Fruit fly (Drosophila melanogaster) whole organism, embryonic: ENCODE data around the gene aqz.

ENCODE experiments used
- ATbp ChIP-seq: fragments of 200-800 bp; sonication (Bioruptor generic); optimal IDR thresholded peaks from 2 replicates; lab custom pipeline; 2017; ENCODE audit warnings: missing biosample characterization, mild to moderate bottlenecking, missing genetic modification characterization, missing genetic modification reagents
- Antp ChIP-seq: fragments of 200-800 bp; sonication (Bioruptor generic); optimal IDR thresholded peaks from 3 replicates; lab custom pipeline; 2016; ENCODE audit warnings: missing biosample characterization, missing genetic modification characterization
- Atf6 ChIP-seq: fragments of 200-800 bp; sonication (Bioruptor generic); IDR thresholded peaks from 2 replicates; pipeline ENCODE4 v1.3.6; 2022; ENCODE audit warnings: missing biosample characterization, missing genetic modification characterization
- Blimp-1 ChIP-seq: fragments of 200-800 bp; sonication (Bioruptor generic); optimal IDR thresholded peaks from 3 replicates; lab custom pipeline; 2018; ENCODE audit warnings: missing biosample characterization, missing genetic modification characterization, mild to moderate bottlenecking, moderate library complexity, missing genetic modification reagents
- Bteb2 ChIP-seq: fragments of 200-800 bp; sonication (Bioruptor generic); optimal IDR thresholded peaks from 2 replicates; lab custom pipeline; 2016; ENCODE audit warnings: missing biosample characterization, missing genetic modification characterization
- CG11723 ChIP-seq: fragments of 200-800 bp; sonication (Bioruptor generic); optimal IDR thresholded peaks from 2 replicates; lab custom pipeline; 2017; ENCODE audit warnings: missing biosample characterization, mild to moderate bottlenecking, missing genetic modification characterization
- CG12942 ChIP-seq: fragments of 200-800 bp; sonication (Bioruptor generic); optimal IDR thresholded peaks from 3 replicates; lab custom pipeline; 2016; ENCODE audit warnings: missing biosample characterization, missing genetic modification characterization
- CG14860 ChIP-seq: fragments of 200-800 bp; sonication (Bioruptor generic); IDR thresholded peaks from 3 replicates; pipeline ENCODE4 v1.3.6; 2022; ENCODE audit warnings: missing biosample characterization, missing genetic modification characterization; ENCODE audit not compliant: partially characterized antibody
- CG14965 ChIP-seq: fragments of 200-800 bp; sonication (Bioruptor generic); optimal IDR thresholded peaks from 2 replicates; lab custom pipeline; 2016; ENCODE audit warnings: missing biosample characterization, missing genetic modification characterization, borderline replicate concordance
- CG30403 ChIP-seq: fragments of 200-800 bp; sonication (Bioruptor generic); optimal IDR thresholded peaks from 3 replicates; lab custom pipeline; 2016; ENCODE audit warnings: missing biosample characterization, missing genetic modification characterization
- CG3065 ChIP-seq: fragments of 200-800 bp; sonication (Bioruptor generic); optimal IDR thresholded peaks from 2 replicates; lab custom pipeline; 2016; ENCODE audit warnings: missing biosample characterization, missing genetic modification characterization
- CG31441 ChIP-seq: fragments of 200-800 bp; sonication (Bioruptor generic); IDR thresholded peaks from 2 replicates; pipeline ENCODE4 v1.3.6; 2022; ENCODE audit warnings: missing biosample characterization, missing genetic modification characterization
- CG3838 ChIP-seq: fragments of 200-800 bp; sonication (Bioruptor generic); optimal IDR thresholded peaks from 3 replicates; lab custom pipeline; 2016; ENCODE audit warnings: missing biosample characterization, missing genetic modification characterization
- CG4617 ChIP-seq: fragments of 200-800 bp; sonication (Bioruptor generic); optimal IDR thresholded peaks from 3 replicates; lab custom pipeline; 2016; ENCODE audit warnings: missing biosample characterization, missing genetic modification characterization, borderline replicate concordance
- CG6654 ChIP-seq: fragments of 200-800 bp; sonication (Bioruptor generic); optimal IDR thresholded peaks from 2 replicates; lab custom pipeline; 2017; ENCODE audit warnings: missing biosample characterization, mild to moderate bottlenecking, missing genetic modification characterization
- CG7357 ChIP-seq: fragments of 200-800 bp; sonication (Bioruptor generic); IDR thresholded peaks from 3 replicates; pipeline ENCODE4 v1.3.6; 2022; ENCODE audit warnings: missing biosample characterization, missing genetic modification characterization
- CG8388 ChIP-seq: fragments of 200-800 bp; sonication (Bioruptor generic); optimal IDR thresholded peaks from 2 replicates; lab custom pipeline; 2019; ENCODE audit warnings: missing biosample characterization, mild to moderate bottlenecking, missing genetic modification characterization, moderate library complexity
- CG9437 ChIP-seq: fragments of 200-800 bp; sonication (Bioruptor generic); optimal IDR thresholded peaks from 2 replicates; lab custom pipeline; 2018; ENCODE audit warnings: missing biosample characterization, mild to moderate bottlenecking, missing genetic modification characterization
- CG9817 ChIP-seq: fragments of 200-800 bp; sonication (Bioruptor generic); optimal IDR thresholded peaks from 2 replicates; lab custom pipeline; 2018; ENCODE audit warnings: missing biosample characterization, mild to moderate bottlenecking, missing genetic modification characterization, moderate library complexity
- CHES-1-like ChIP-seq: fragments of 200-800 bp; sonication (Bioruptor generic); optimal IDR thresholded peaks from 2 replicates; lab custom pipeline; 2016; ENCODE audit warnings: missing biosample characterization, missing genetic modification characterization
- Dip2 ChIP-seq: fragments of 200-800 bp; sonication (Bioruptor generic); IDR thresholded peaks from 2 replicates; pipeline ENCODE4 v1.3.6; 2022; ENCODE audit warnings: missing biosample characterization, missing genetic modification characterization
- Dip3 ChIP-seq: fragments of 200-800 bp; sonication (Bioruptor generic); optimal IDR thresholded peaks from 3 replicates; lab custom pipeline; 2016; ENCODE audit warnings: missing biosample characterization, missing genetic modification characterization
- Dref ChIP-seq: fragments of 200-800 bp; sonication (Bioruptor generic); IDR thresholded peaks from 2 replicates; pipeline ENCODE4 v1.3.6; 2022; ENCODE audit warnings: missing biosample characterization, missing genetic modification characterization
- Drgx ChIP-seq: fragments of 200-800 bp; sonication (Bioruptor generic); IDR thresholded peaks from 2 replicates; pipeline ENCODE4 v1.3.6; 2022; ENCODE audit warnings: missing biosample characterization, missing genetic modification characterization
- GATAe ChIP-seq: fragments of 200-800 bp; sonication (Bioruptor generic); conservative IDR thresholded peaks from 2 replicates; pipeline ENCODE4 v1.3.6; 2022; ENCODE audit warnings: missing biosample characterization, missing genetic modification characterization
- Hand ChIP-seq: fragments of 200-800 bp; sonication (Bioruptor generic); optimal IDR thresholded peaks from 2 replicates; lab custom pipeline; 2017; ENCODE audit warnings: mild to moderate bottlenecking, missing biosample characterization, missing genetic modification reagents, missing genetic modification characterization
- HmgD ChIP-seq: fragments of 200-800 bp; sonication (Bioruptor generic); optimal IDR thresholded peaks from 3 replicates; lab custom pipeline; 2016; ENCODE audit warnings: missing biosample characterization, missing genetic modification characterization
- Hr3 ChIP-seq: fragments of 200-800 bp; sonication (Bioruptor generic); optimal IDR thresholded peaks from 3 replicates; lab custom pipeline; 2016; ENCODE audit warnings: missing biosample characterization, missing genetic modification characterization
- Med ChIP-seq: fragments of 200-800 bp; sonication (Bioruptor generic); peaks from one replicate; lab custom pipeline; 2016; ENCODE audit warnings: missing biosample characterization, missing genetic modification characterization, mild to moderate bottlenecking, inconsistent platforms, moderate library complexity
- NC2α ChIP-seq: fragments of 200-800 bp; sonication (Bioruptor generic); optimal IDR thresholded peaks from 2 replicates; lab custom pipeline; 2016; ENCODE audit warnings: missing biosample characterization, missing genetic modification characterization
- NfI ChIP-seq: fragments of 200-800 bp; sonication (Bioruptor generic); optimal IDR thresholded peaks from 3 replicates; lab custom pipeline; 2018; ENCODE audit warnings: missing biosample characterization, mild to moderate bottlenecking, missing genetic modification characterization, moderate library complexity
- Rx ChIP-seq: fragments of 200-800 bp; sonication (Bioruptor generic); IDR thresholded peaks from 2 replicates; pipeline ENCODE4 v1.3.6; 2022; ENCODE audit warnings: missing biosample characterization, missing genetic modification characterization
- Trl ChIP-seq, 3 experiments: fragments of >200 bp in 2 of 3; fragments of 200-800 bp in 1 of 3; sonication (Bioruptor generic) in 1 of 3; optimal IDR thresholded peaks; 2 replicates in 1 of 3; 3 replicates in 2 of 3; lab custom pipeline; 2016 to 2017; ENCODE audit warnings: missing biosample characterization in 1 of 3, missing genetic modification characterization in 1 of 3
- abd-A ChIP-seq: fragments of 200-800 bp; sonication (Bioruptor generic); optimal IDR thresholded peaks from 3 replicates; lab custom pipeline; 2019; ENCODE audit warnings: missing biosample characterization, mild to moderate bottlenecking, missing genetic modification characterization, moderate library complexity
- ase ChIP-seq: fragments of 200-800 bp; sonication (Bioruptor generic); IDR thresholded peaks from 3 replicates; pipeline ENCODE4 v1.3.6; 2022; ENCODE audit warnings: missing biosample characterization, missing genetic modification characterization
- bab2 ChIP-seq: fragments of 200-800 bp; sonication (Bioruptor generic); optimal IDR thresholded peaks from 2 replicates; lab custom pipeline; 2016; ENCODE audit warnings: missing biosample characterization, missing genetic modification characterization
- br ChIP-seq: fragments of >200 bp; optimal IDR thresholded peaks from 2 replicates; lab custom pipeline; 2017
- crc ChIP-seq: fragments of 200-800 bp; sonication (Bioruptor generic); optimal IDR thresholded peaks from 2 replicates; lab custom pipeline; 2016; ENCODE audit warnings: missing biosample characterization, missing genetic modification characterization
- eve ChIP-seq, 2 experiments: fragments of >200 bp; optimal IDR thresholded peaks; 2 replicates each; lab custom pipeline; 2017; ENCODE audit warnings: missing biosample characterization in 2 of 2, missing genetic modification characterization in 2 of 2
- fu2 ChIP-seq: fragments of 200-800 bp; sonication (Bioruptor generic); optimal IDR thresholded peaks from 2 replicates; lab custom pipeline; 2016; ENCODE audit warnings: missing biosample characterization, missing genetic modification characterization
- gcm2 ChIP-seq: fragments of 200-800 bp; sonication (Bioruptor generic); optimal IDR thresholded peaks from 2 replicates; lab custom pipeline; 2016; ENCODE audit warnings: missing biosample characterization, missing genetic modification characterization
- h ChIP-seq: fragments of >200 bp; optimal IDR thresholded peaks from 2 replicates; lab custom pipeline; 2017
- kay ChIP-seq: fragments of 200-800 bp; sonication (Bioruptor generic); optimal IDR thresholded peaks from 2 replicates; lab custom pipeline; 2016; ENCODE audit warnings: missing biosample characterization, missing genetic modification characterization
- pros ChIP-seq: fragments of 200-800 bp; sonication (Bioruptor generic); optimal IDR thresholded peaks from 3 replicates; lab custom pipeline; 2019; ENCODE audit warnings: missing biosample characterization, mild to moderate bottlenecking, missing genetic modification characterization, moderate library complexity
- sc ChIP-seq, 3 experiments: fragments of >200 bp in 2 of 3; fragments of 200-800 bp in 1 of 3; sonication (Bioruptor generic) in 1 of 3; optimal IDR thresholded peaks; 2 replicates in 2 of 3; 3 replicates in 1 of 3; lab custom pipeline; 2017; ENCODE audit warnings: mild to moderate bottlenecking in 1 of 3, missing biosample characterization in 1 of 3, missing genetic modification characterization in 1 of 3, missing genetic modification reagents in 1 of 3
- seq ChIP-seq: fragments of 200-800 bp; sonication (Bioruptor generic); IDR thresholded peaks from 2 replicates; pipeline ENCODE4 v1.3.6; 2022; ENCODE audit warnings: missing biosample characterization, missing genetic modification characterization
- sima ChIP-seq: fragments of 200-800 bp; sonication (Bioruptor generic); optimal IDR thresholded peaks from 2 replicates; lab custom pipeline; 2016; ENCODE audit warnings: missing biosample characterization, missing genetic modification characterization
- sob ChIP-seq: fragments of 200-800 bp; sonication (Bioruptor generic); IDR thresholded peaks from 2 replicates; pipeline ENCODE4 v1.3.6; 2022; ENCODE audit warnings: missing biosample characterization, missing genetic modification characterization
- trem ChIP-seq: fragments of 200-800 bp; optimal IDR thresholded peaks from 3 replicates; lab custom pipeline; 2019; ENCODE audit warnings: missing biosample characterization, mild to moderate bottlenecking, missing genetic modification characterization, moderate library complexity
- tup ChIP-seq: fragments of 200-800 bp; sonication (Bioruptor generic); optimal IDR thresholded peaks from 2 replicates; lab custom pipeline; 2016; ENCODE audit warnings: missing biosample characterization, mild to moderate bottlenecking, missing genetic modification characterization, moderate library complexity

The aqz gene

dm6 chr3R:8811323-8811936 is 9.1 kb downstream of the aqz start (continued):
- TF ChIP-seq seq = peak; percentile 99
- peak; percentile 97 for TF ChIP-seq tup (GFP tag; lab: Kevin White, UChicago)
- peak; percentile 98 for TF ChIP-seq Hand
- TF ChIP-seq br = no peak
- TF ChIP-seq CG8388 (GFP tag; lab: Kevin White, UChicago) = peak; percentile 97
- TF ChIP-seq CG4617 = peak; percentile 99
- TF ChIP-seq GATAe (GFP tag; lab: Robert Waterston, UW) = peak; percentile 97
- peak; percentile 97 for TF ChIP-seq abd-A
- TF ChIP-seq Dref (GFP tag; lab: Robert Waterston, UW) = no peak; the same call in 1 of the 2 replicates
- peak; percentile 98 for TF ChIP-seq Rx (GFP tag; lab: Robert Waterston, UW)
- peak; percentile 98 for TF ChIP-seq gcm2
- peak; percentile 94 for TF ChIP-seq trem
- TF ChIP-seq CG14965 = peak; percentile 89
- TF ChIP-seq Dip2 (GFP tag; lab: Robert Waterston, UW) = peak; percentile 77; the same call in 1 of the 2 replicates
- peak in 1 of 2 experiments; percentile 99 for TF ChIP-seq eve (GFP tag; optimal IDR thresholded peaks at IDR 0.05; lab: Kevin White, UChicago)
- TF ChIP-seq Dip3 = peak; percentile 99
- peak; percentile 59 for TF ChIP-seq pros
- TF ChIP-seq CG9817 = peak; percentile 99
- peak; percentile 98 for TF ChIP-seq ATbp (GFP tag; lab: Kevin White, UChicago)
- peak; percentile 98 for TF ChIP-seq kay
- peak; percentile 98 for TF ChIP-seq CG12942
- TF ChIP-seq bab2 (GFP tag; lab: Kevin White, UChicago) = peak; percentile 99
- TF ChIP-seq CG3838 = peak; percentile 95
- peak; percentile 95 for TF ChIP-seq CG9437
- peak; percentile 99 for TF ChIP-seq Hr3
- TF ChIP-seq NC2α (GFP tag; lab: Kevin White, UChicago) = peak; percentile 98
- TF ChIP-seq crc (GFP tag; lab: Kevin White, UChicago) = peak; percentile 98
- peak; percentile 92 for TF ChIP-seq CG6654 (GFP tag; lab: Kevin White, UChicago)
- TF ChIP-seq HmgD = peak; percentile 98
- TF ChIP-seq Trl (optimal IDR thresholded peaks at IDR 0.05; lab: Kevin White, UChicago) = no peak
- TF ChIP-seq Trl (GFP tag; optimal IDR thresholded peaks at IDR 0.05; lab: Kevin White, UChicago) = peak; percentile 99
- peak; percentile 99 for TF ChIP-seq CG30403 (GFP tag; lab: Kevin White, UChicago)
- peak; percentile 99 for TF ChIP-seq sob (GFP tag; lab: Robert Waterston, UW)
- TF ChIP-seq fu2 = peak; percentile 98
- TF ChIP-seq Bteb2 (GFP tag; lab: Kevin White, UChicago) = peak; percentile 99
- peak; percentile 97 for TF ChIP-seq CG11723 (GFP tag; lab: Kevin White, UChicago)
- peak; percentile 100 for TF ChIP-seq Med (GFP tag; lab: Kevin White, UChicago)
- TF ChIP-seq sc (optimal IDR thresholded peaks at IDR 0.05; lab: Kevin White, UChicago) = no peak
- peak; percentile 96 for TF ChIP-seq sc (GFP tag; optimal IDR thresholded peaks at IDR 0.05; lab: Kevin White, UChicago)
- TF ChIP-seq CG3065 (GFP tag; lab: Kevin White, UChicago) = peak; percentile 95
- TF ChIP-seq Antp (GFP tag; lab: Kevin White, UChicago) = peak; percentile 98
- peak; percentile 99 for TF ChIP-seq CHES-1-like (GFP tag; lab: Kevin White, UChicago)
- TF ChIP-seq ase (GFP tag; lab: Robert Waterston, UW) = peak; percentile 98
- TF ChIP-seq sima (GFP tag; lab: Kevin White, UChicago) = peak; percentile 96
- TF ChIP-seq NfI (GFP tag; lab: Kevin White, UChicago) = peak; percentile 99
- peak; percentile 99 for TF ChIP-seq Drgx (GFP tag; lab: Robert Waterston, UW)
- TF ChIP-seq CG31441 = peak; percentile 88
- peak; percentile 99 for TF ChIP-seq Atf6 (GFP tag; lab: Robert Waterston, UW)
- peak; percentile 94 for TF ChIP-seq CG7357 (GFP tag; lab: Robert Waterston, UW)
- peak; percentile 97 for TF ChIP-seq Blimp-1 (GFP tag; lab: Kevin White, UChicago)
- no peak for TF ChIP-seq h (lab: Kevin White, UChicago)
- TF ChIP-seq CG14860 (GFP tag; lab: Robert Waterston, UW) = no peak
